Worm (Caenorhabditis elegans): ENCODE results near the gene efhd-1.
A peak's percentile ranks its signal among the peaks of the same experiment; 100 is the strongest.

The efhd-1 gene

ce11 chrII:14230938-14231337, 52.3 kb downstream of the efhd-1 start:
- no peak for TF ChIP-seq ceh-63 (GFP tag; optimal IDR thresholded peaks at IDR 0.05)
- TF ChIP-seq lin-35 (GFP tag; optimal IDR thresholded peaks at IDR 0.05): no peak
- TF ChIP-seq C34B4.2 (tag; optimal IDR thresholded peaks at IDR 0.05): no peak
- no peak for TF ChIP-seq grh-1 (GFP tag; IDR thresholded peaks at IDR 0.05)

- TF ChIP-seq nhr-85 (tag): peak; percentile 56
- TF ChIP-seq lin-14 (GFP tag; optimal IDR thresholded peaks at IDR 0.05): peak; percentile 23
- TF ChIP-seq ztf-11 (tag; optimal IDR thresholded peaks at IDR 0.05): no peak
- no peak for TF ChIP-seq efl-1 (optimal IDR thresholded peaks at IDR 0.05)
- TF ChIP-seq efl-1 (GFP tag; optimal IDR thresholded peaks at IDR 0.05 in 1 of 2): peak in 1 of 2 experiments; percentile 79
- no peak for TF ChIP-seq fkh-10 (GFP tag; optimal IDR thresholded peaks at IDR 0.05)
Observed at ce11 chrII:14233879-14234278, 55.3 kb downstream of the efhd-1 start, which contains the start of gene men-1. Gene men-1 (minus strand): TSS chrII:14234120.

ce11 chrII:14234375-14235102, 55.9 kb downstream of the efhd-1 start:
- TF ChIP-seq mdl-1 (tag; optimal IDR thresholded peaks at IDR 0.05) (no peak), lsy-2 (tag; optimal IDR thresholded peaks at IDR 0.05) (peak in 1 of 2 experiments; percentile 10), Y116A8C.19 (tag; optimal IDR thresholded peaks at IDR 0.05; ENCODE audit: borderline replicate concordance) (no peak), F16B12.6 (tag; optimal IDR thresholded peaks at IDR 0.05) (peak; percentile 66), efl-1 (optimal IDR thresholded peaks at IDR 0.05) (peak; percentile 49 to 75), efl-1 (GFP tag; optimal IDR thresholded peaks at IDR 0.05 in 1 of 2) (peak; percentile 80 to 96), dpl-1 (GFP tag; optimal IDR thresholded peaks at IDR 0.05) (peak; percentile 56 to 77 (median 63)), lin-35 (GFP tag; optimal IDR thresholded peaks at IDR 0.05) (peak; percentile 2 to 81), C04F5.9 (tag; optimal IDR thresholded peaks at IDR 0.05) (no peak), lin-14 (GFP tag; optimal IDR thresholded peaks at IDR 0.05) (peak; percentile 17), C16A3.4 (tag; optimal IDR thresholded peaks at IDR 0.05) (no peak), mab-9 (GFP tag; IDR thresholded peaks at IDR 0.05) (no peak), elt-2 (tag; optimal IDR thresholded peaks at IDR 0.05) (peak; percentile 6), hpl-2 (GFP tag; optimal IDR thresholded peaks at IDR 0.05) (no peak)

ce11 chrII:14236569-14236968, 58.0 kb downstream of the efhd-1 start:
- TF ChIP-seq alr-1 (tag; optimal IDR thresholded peaks at IDR 0.05; ENCODE audit: borderline replicate concordance) (no peak), efl-1 (optimal IDR thresholded peaks at IDR 0.05) (no peak), efl-1 (GFP tag; optimal IDR thresholded peaks at IDR 0.05 in 1 of 2) (peak in 1 of 2 experiments; percentile 93)

ce11 chrII:14237245-14237806, 58.7 kb downstream of the efhd-1 start:
- no peak for TF ChIP-seq unc-98 (GFP tag; IDR thresholded peaks at IDR 0.05)
- no peak for TF ChIP-seq skn-1 (tag; optimal IDR thresholded peaks at IDR 0.05)
- TF ChIP-seq dsc-1 (tag; optimal IDR thresholded peaks at IDR 0.05): no peak
- TF ChIP-seq elt-3 (tag; optimal IDR thresholded peaks at IDR 0.05): no peak
- no peak for TF ChIP-seq efl-1 (optimal IDR thresholded peaks at IDR 0.05)
- TF ChIP-seq efl-1 (GFP tag; optimal IDR thresholded peaks at IDR 0.05 in 1 of 2): peak in 1 of 2 experiments; percentile 65
- peak; percentile 16 for TF ChIP-seq ceh-8 (GFP tag; optimal IDR thresholded peaks at IDR 0.05)
- TF ChIP-seq ztf-11 (tag; optimal IDR thresholded peaks at IDR 0.05): no peak
- no peak for TF ChIP-seq mep-1 (tag; optimal IDR thresholded peaks at IDR 0.05)
- no peak for TF ChIP-seq alr-1 (tag; optimal IDR thresholded peaks at IDR 0.05; ENCODE audit: borderline replicate concordance)
- TF ChIP-seq C34B4.2 (tag; optimal IDR thresholded peaks at IDR 0.05): no peak
- TF ChIP-seq Y116A8C.19 (tag; optimal IDR thresholded peaks at IDR 0.05; ENCODE audit: borderline replicate concordance): no peak
- TF ChIP-seq swsn-7 (tag; optimal IDR thresholded peaks at IDR 0.05): no peak
- TF ChIP-seq ceh-90 (tag; optimal IDR thresholded peaks at IDR 0.05): no peak
